Worm (Caenorhabditis elegans) whole organism, L1 larva: ENCODE results near the gene clec-127.

Experiments used
- dsc-1 ChIP-seq: sonication (generic microtip); optimal IDR thresholded peaks from 2 replicates; lab custom pipeline; 2016; ENCODE audit warnings: mild to moderate bottlenecking, missing genetic modification characterization, missing compliant biosample characterization
- tbx-2 ChIP-seq: sonication (generic microtip); optimal IDR thresholded peaks from 2 replicates; lab custom pipeline; 2016; ENCODE audit warnings: missing genetic modification characterization, missing compliant biosample characterization

DNA sequence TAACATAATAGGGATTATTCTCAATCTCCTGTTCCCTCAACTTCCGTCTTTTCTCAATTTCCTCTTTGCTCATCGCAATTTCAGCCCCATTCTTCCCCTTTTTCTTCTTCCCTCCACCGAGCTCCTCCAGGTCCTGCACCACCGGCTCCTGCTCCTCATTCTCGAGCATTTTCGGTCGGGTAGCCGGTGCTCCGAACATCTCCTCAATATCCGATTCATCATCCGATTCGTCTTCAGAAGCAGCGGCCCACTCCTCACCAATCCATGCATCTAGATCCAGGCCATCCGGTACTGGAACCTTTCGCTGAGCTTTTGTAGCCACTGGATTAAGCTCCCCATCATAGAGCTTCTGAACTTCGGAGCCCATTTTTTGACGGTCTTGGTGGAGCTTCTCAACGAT is 28.9 kb downstream of the clec-127 start:
- TF ChIP-seq dsc-1 (tag; lab: Kevin White, UChicago) (no peak), tbx-2 (no peak)
